Fruit fly (Drosophila melanogaster) whole organism: ENCODE results near the gene wam.

Experiments
- CG8478 ChIP-seq: fragments of >200 bp; optimal IDR thresholded peaks from 2 replicates; lab custom pipeline; 2018; ENCODE audit warnings: inconsistent platforms
- EcR ChIP-seq, 2 experiments: fragments of >200 bp; optimal IDR thresholded peaks; 2 replicates each; lab custom pipeline; 2017; ENCODE audit warnings: missing biosample characterization in 2 of 2, missing genetic modification characterization in 2 of 2, missing genetic modification reagents in 2 of 2
- pan ChIP-seq: fragments of >200 bp; optimal IDR thresholded peaks from 2 replicates; lab custom pipeline; 2017
- psq ChIP-seq: fragments of >200 bp; optimal IDR thresholded peaks from 2 replicates; lab custom pipeline; 2017
- usp ChIP-seq: fragments of >200 bp; optimal IDR thresholded peaks from 2 replicates; lab custom pipeline; 2017; ENCODE audit warnings: missing biosample characterization, missing genetic modification characterization, mixed read lengths

DNA sequence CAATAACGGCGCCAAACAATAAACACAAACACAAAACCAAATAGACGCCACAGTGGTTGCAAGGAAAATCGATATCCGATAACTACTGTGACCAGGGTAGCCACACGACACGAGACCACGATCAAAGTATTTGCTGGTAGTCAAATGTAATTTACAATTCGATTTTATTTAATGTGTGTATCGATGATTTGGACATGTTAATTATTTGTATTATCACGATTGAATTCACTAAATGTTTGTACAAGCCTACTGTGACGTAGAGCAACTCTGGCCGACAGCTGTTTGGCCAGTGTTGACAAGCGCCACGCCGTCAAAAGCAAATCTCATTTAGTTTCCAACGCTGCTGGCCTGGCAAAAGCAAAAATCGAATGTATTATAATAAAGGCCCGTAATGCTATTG, 36.6 kb downstream of the wam start, which contains the start of the genes Rad60 and EloA:
- TF ChIP-seq usp (GFP tag; lab: Kevin White, UChicago) (no peak), CG8478 (lab: Kevin White, UChicago) (no peak), EcR (GFP tag; optimal IDR thresholded peaks at IDR 0.05; lab: Kevin White, UChicago) (no peak), pan (lab: Kevin White, UChicago) (no peak), psq (lab: Kevin White, UChicago) (no peak)
